Worm (Caenorhabditis elegans): Measurements from ENCODE around the gene unc-112.

Gene unc-112

ce11 chrV:14648825-14649224, 47.6 kb downstream of the unc-112 start:
- TF ChIP-seq unc-55 (GFP tag; optimal IDR thresholded peaks at IDR 0.05) (no peak), sma-3 (GFP tag; optimal IDR thresholded peaks at IDR 0.05) (no peak), aly-2 (tag; optimal IDR thresholded peaks at IDR 0.05) (no peak), Y55F3AM.14 (GFP tag; optimal IDR thresholded peaks at IDR 0.05) (no peak), sem-4 (tag; optimal IDR thresholded peaks at IDR 0.05) (no peak), ama-1 (optimal IDR thresholded peaks at IDR 0.05) (no peak), nhr-129 (tag; optimal IDR thresholded peaks at IDR 0.05) (no peak)

- TF ChIP-seq mbf-1 (tag; optimal IDR thresholded peaks at IDR 0.05) (no peak), nhr-12 (tag; optimal IDR thresholded peaks at IDR 0.05) (no peak), lsy-2 (tag; optimal IDR thresholded peaks at IDR 0.05) (no peak), F13H6.1 (tag; optimal IDR thresholded peaks at IDR 0.05) (peak; percentile 10), zag-1 (tag; optimal IDR thresholded peaks at IDR 0.05) (no peak), nhr-6 (tag; optimal IDR thresholded peaks at IDR 0.05) (no peak), nhr-23 (tag; optimal IDR thresholded peaks at IDR 0.05) (no peak), Y55F3AM.14 (GFP tag; optimal IDR thresholded peaks at IDR 0.05) (no peak), skn-1 (tag; optimal IDR thresholded peaks at IDR 0.05) (peak; percentile 2), peb-1 (tag; optimal IDR thresholded peaks at IDR 0.05) (no peak), dmd-4 (tag; optimal IDR thresholded peaks at IDR 0.05) (no peak), alr-1 (tag; optimal IDR thresholded peaks at IDR 0.05) (no peak), nhr-129 (tag; optimal IDR thresholded peaks at IDR 0.05) (peak; percentile 16), aly-2 (tag; optimal IDR thresholded peaks at IDR 0.05) (no peak), unc-55 (GFP tag; optimal IDR thresholded peaks at IDR 0.05) (peak; percentile 51), ZK546.5 (tag; optimal IDR thresholded peaks at IDR 0.05) (no peak), ztf-11 (tag; optimal IDR thresholded peaks at IDR 0.05) (no peak), C34F6.9 (tag; optimal IDR thresholded peaks at IDR 0.05) (peak; percentile 39), elt-1 (tag; optimal IDR thresholded peaks at IDR 0.05) (no peak), lin-11 (tag; optimal IDR thresholded peaks at IDR 0.05) (no peak), ama-1 (optimal IDR thresholded peaks at IDR 0.05) (no peak), nhr-77 (tag; optimal IDR thresholded peaks at IDR 0.05) (no peak), sma-3 (GFP tag; optimal IDR thresholded peaks at IDR 0.05) (no peak), fos-1 (tag; optimal IDR thresholded peaks at IDR 0.05) (peak; percentile 21), mdl-1 (tag; optimal IDR thresholded peaks at IDR 0.05) (no peak), snpc-4 (tag; optimal IDR thresholded peaks at IDR 0.05) (no peak), unc-39 (tag; optimal IDR thresholded peaks at IDR 0.05) (no peak), ztf-1 (GFP tag; conservative IDR thresholded peaks at IDR 0.05) (no peak), lin-13 (GFP tag; optimal IDR thresholded peaks at IDR 0.05) (no peak), crh-2 (tag; optimal IDR thresholded peaks at IDR 0.05) (no peak), nhr-237 (tag; optimal IDR thresholded peaks at IDR 0.05) (no peak), ceh-16 (tag; optimal IDR thresholded peaks at IDR 0.05) (no peak), sem-4 (tag; optimal IDR thresholded peaks at IDR 0.05) (no peak), elt-3 (tag; optimal IDR thresholded peaks at IDR 0.05) (no peak), egl-27 (tag; optimal IDR thresholded peaks at IDR 0.05) (no peak), unc-62 (GFP tag; optimal IDR thresholded peaks at IDR 0.05) (no peak), lin-39 (tag; optimal IDR thresholded peaks at IDR 0.05) (no peak), nhr-11 (tag; optimal IDR thresholded peaks at IDR 0.05) (no peak), blmp-1 (tag; optimal IDR thresholded peaks at IDR 0.05; ENCODE audit: insufficient read depth) (peak; percentile 52), R02D3.7 (tag; optimal IDR thresholded peaks at IDR 0.05) (no peak), nhr-25 (tag; optimal IDR thresholded peaks at IDR 0.05) (peak; percentile 13), ztf-4 (tag; optimal IDR thresholded peaks at IDR 0.05) (no peak), nhr-10 (tag; optimal IDR thresholded peaks at IDR 0.05) (no peak), nhr-21 (tag; optimal IDR thresholded peaks at IDR 0.05) (no peak), sma-9 (GFP tag; optimal IDR thresholded peaks at IDR 0.05) (no peak), sma-9 (tag; optimal IDR thresholded peaks at IDR 0.05) (no peak), mab-5 (tag; optimal IDR thresholded peaks at IDR 0.05) (no peak), gmeb-1 (tag; optimal IDR thresholded peaks at IDR 0.05) (peak; percentile 84), ceh-82 (tag; optimal IDR thresholded peaks at IDR 0.05) (no peak)
Observed at ce11 chrV:14645817-14646789, 50.4 kb downstream of the unc-112 start, which contains the start of the genes rfc-1 and pmp-3. Gene rfc-1, minus strand, starts transcription at chrV:14645979. Gene pmp-3, plus strand, starts transcription at chrV:14646739.
